Worm (Caenorhabditis elegans): ENCODE results near the gene pfas-1.

ce11 chrIII:4600139-4600762 is 42.9 kb downstream of the pfas-1 start, which contains the start of gene mab-21:
- no peak for TF ChIP-seq ztf-23 (GFP tag; IDR thresholded peaks at IDR 0.05)
- no peak for TF ChIP-seq flt-1 (GFP tag; IDR thresholded peaks at IDR 0.05)
- TF ChIP-seq ztf-29 (GFP tag; IDR thresholded peaks at IDR 0.05) = no peak
- TF ChIP-seq ref-1 (GFP tag; conservative IDR thresholded peaks at IDR 0.05) = no peak
- TF ChIP-seq med-1 (GFP tag; optimal IDR thresholded peaks at IDR 0.05; ENCODE audit: insufficient read depth) = no peak
- TF ChIP-seq tab-1 (GFP tag; IDR thresholded peaks at IDR 0.05) = no peak
